Fruit fly (Drosophila melanogaster): Measurements from ENCODE around the gene Hrb27C.

Hrb27C gene

DNA sequence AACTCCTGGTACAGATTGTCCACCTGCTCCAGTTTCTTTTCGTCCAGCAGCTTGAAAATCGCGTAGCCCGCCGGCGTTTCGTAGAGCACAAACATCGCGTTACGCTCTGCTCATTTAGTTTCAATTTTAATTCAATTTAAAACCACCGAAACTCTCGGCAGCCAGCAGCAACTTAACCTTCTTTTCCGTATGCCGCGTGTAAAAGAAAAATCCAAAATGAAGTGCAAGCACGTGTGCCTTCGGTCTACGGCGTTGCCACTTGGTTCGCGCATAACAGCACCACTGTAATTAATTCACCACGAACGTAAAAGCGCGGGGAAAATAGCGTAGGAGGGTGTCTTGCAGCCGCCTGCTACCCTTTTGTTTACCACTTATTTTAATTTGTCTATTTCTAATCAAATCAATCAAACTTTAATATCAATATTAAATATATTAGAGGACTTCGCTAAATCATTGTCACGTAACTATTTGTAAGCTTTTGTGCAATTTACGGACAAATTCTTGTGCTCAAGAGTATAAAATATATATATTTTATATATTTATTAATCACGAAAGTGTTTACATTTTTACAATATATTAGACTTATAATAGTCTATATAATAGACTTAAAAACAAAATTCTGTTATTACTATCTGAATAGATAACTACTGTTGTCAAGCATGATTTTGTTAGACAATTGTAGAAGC is 1.8 kb upstream of the Hrb27C start, which contains the start of gene nop5 (continued):
- peak; percentile 72 for TF ChIP-seq esn (GFP tag; optimal IDR thresholded peaks at IDR 0.05)
- TF ChIP-seq Lpt (GFP tag; optimal IDR thresholded peaks at IDR 0.05): no peak

DNA sequence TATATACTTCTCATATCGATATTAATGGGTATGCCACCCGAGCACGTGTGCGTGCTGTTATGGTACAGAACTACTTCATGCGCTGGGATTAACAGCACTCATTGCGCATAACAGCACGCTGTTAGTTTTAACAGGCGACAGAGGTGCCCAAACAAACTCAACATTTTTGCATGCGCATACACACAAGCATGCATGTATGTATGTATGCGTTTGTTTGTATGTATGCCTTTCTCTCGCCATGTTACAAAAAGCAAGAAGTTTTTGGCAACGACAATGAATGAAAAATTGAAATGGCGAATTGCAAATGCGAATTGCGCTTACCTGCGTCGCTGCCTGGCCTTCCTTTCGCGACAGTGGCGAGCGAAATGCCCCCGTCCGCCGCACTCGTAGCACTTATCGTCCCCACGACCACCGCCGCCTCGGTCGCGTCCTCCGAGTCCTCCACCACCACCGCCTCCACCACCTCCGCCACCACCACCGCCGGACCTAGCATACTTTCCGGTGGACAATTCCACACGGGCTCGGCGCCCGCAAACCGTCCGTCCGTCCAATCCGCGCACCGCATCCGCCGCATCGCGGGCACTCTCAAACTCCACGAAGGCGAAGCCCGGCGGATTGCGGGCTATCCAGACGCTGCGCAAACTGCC is 1.2 kb upstream of the Hrb27C start:
- TF ChIP-seq Ets21C (GFP tag; optimal IDR thresholded peaks at IDR 0.05) (no peak), CG1621 (tag; optimal IDR thresholded peaks at IDR 0.05) (peak; percentile 67)

DNA sequence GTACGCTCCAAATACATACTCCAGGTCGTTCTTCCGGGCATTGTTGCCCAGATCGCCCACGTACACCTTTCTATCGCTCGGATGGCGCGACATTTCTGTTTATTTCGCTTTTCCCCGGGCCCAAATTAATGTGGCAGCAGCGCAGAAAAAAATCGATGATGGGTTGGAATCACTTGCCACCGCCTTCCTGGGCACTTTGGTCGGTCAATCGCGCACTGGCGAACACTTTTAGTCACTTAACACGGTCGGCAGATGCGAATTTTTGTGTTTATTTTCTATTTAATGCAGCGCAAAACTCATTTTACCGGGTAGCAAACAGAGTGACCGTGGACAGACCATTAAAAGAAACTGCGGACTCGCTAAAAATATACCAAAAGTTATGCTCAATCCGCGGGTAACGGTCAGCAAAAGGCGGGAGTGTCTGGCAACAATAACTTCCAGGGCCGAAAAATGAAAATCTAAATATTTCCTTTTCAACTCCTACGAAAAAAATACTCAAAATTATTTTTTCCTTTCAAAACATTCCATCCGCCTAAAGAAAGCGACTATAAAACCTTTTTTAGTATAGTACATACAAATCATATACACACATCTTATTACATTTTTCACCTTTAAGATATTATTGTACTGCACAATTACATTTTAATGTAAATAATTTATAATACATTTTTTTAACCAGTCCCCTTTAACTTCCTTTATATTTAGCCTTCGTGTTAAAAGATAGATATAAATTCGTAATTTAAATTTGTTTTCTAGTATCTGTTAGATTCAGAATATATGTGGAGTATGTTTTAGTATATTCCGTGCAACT is 449 bp upstream of the Hrb27C start, which contains the start of gene x16:
Gene x16, minus strand, starts transcription at position 361 of the 811 bp plus-strand sequence.
- TF ChIP-seq svp (GFP tag): peak; percentile 63
- TF ChIP-seq CG6792 (GFP tag; optimal IDR thresholded peaks at IDR 0.05): no peak
- TF ChIP-seq CG1621 (tag; optimal IDR thresholded peaks at IDR 0.05): peak; percentile 28
- peak; percentile 31 for TF ChIP-seq Eip78C (GFP tag)

DNA sequence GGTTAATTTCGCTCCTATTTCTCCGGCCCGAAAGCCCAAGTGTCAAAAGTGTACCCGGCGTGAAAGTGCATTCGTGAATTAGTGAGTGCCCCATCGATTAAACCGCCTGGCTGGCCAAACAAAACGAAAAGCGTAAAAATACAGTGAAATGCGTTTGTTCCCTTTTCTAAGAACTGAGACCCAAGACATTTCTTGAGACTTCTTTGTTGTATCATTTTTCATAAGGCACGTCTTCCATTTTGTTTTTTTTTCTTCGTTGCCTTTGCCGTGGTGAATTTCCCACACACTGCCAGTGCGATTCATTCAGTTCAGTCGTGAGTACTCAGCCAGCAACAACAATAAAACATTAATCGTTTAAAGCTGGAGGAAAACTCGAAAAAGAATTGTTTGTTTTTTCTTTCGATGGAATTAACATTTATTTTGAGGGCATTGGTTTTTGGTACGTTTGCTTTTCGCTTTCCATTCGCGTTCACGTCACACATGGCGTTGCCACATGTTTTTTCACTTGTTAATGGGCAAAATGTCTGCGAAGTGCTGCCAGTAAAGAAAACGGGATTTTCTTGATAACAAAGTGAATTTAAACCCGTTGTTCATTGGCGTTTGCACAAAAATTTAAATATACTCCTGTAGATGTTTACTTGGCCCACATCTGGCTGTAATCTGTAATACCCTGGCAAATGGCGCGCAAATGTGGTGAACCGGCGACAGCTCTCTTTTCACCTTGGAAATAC is 1.0 kb downstream of the Hrb27C start:
- TF ChIP-seq fkh (GFP tag; optimal IDR thresholded peaks at IDR 0.05): peak; percentile 28
- TF ChIP-seq OdsH (GFP tag; optimal IDR thresholded peaks at IDR 0.05): no peak
- no peak for TF ChIP-seq achi (GFP tag; optimal IDR thresholded peaks at IDR 0.05)
- peak; percentile 69 for TF ChIP-seq Eip78C (GFP tag)
- no peak for TF ChIP-seq Lpt (GFP tag; optimal IDR thresholded peaks at IDR 0.05)
- TF ChIP-seq eg (GFP tag; IDR thresholded peaks at IDR 0.05): no peak
- peak; percentile 4 for TF ChIP-seq CG9139 (GFP tag; optimal IDR thresholded peaks at IDR 0.05)
- no peak for TF ChIP-seq Eip93F (GFP tag; optimal IDR thresholded peaks at IDR 0.05)
- TF ChIP-seq ss (GFP tag; optimal IDR thresholded peaks at IDR 0.05): peak in 1 of 2 experiments; percentile 45
- peak; percentile 26 for TF ChIP-seq esn (GFP tag; optimal IDR thresholded peaks at IDR 0.05)
- no peak for TF ChIP-seq CG15336 (GFP tag; IDR thresholded peaks at IDR 0.05)
- TF ChIP-seq acj6 (GFP tag; optimal IDR thresholded peaks at IDR 0.05): no peak
- no peak for TF ChIP-seq fd85E (GFP tag; optimal IDR thresholded peaks at IDR 0.05)
- TF ChIP-seq cyc (GFP tag; optimal IDR thresholded peaks at IDR 0.05): no peak
- no peak for TF ChIP-seq vri (GFP tag; optimal IDR thresholded peaks at IDR 0.05)
- TF ChIP-seq Smox (GFP tag; optimal IDR thresholded peaks at IDR 0.05): no peak
- TF ChIP-seq CG6808 (GFP tag; optimal IDR thresholded peaks at IDR 0.05): peak; percentile 10
- TF ChIP-seq Met (GFP tag; optimal IDR thresholded peaks at IDR 0.05): peak; percentile 41
- TF ChIP-seq Gug (GFP tag; IDR thresholded peaks at IDR 0.05): no peak
- TF ChIP-seq CG3919 (GFP tag; optimal IDR thresholded peaks at IDR 0.05): no peak
- no peak for TF ChIP-seq Hr39 (GFP tag; optimal IDR thresholded peaks at IDR 0.05)
- TF ChIP-seq CG6163 (GFP tag; IDR thresholded peaks at IDR 0.05): peak; percentile 22; the same call in 1 of the 3 replicates
- no peak for TF ChIP-seq CG16779 (tag; optimal IDR thresholded peaks at IDR 0.05)
- peak; percentile 21 for TF ChIP-seq CG6276 (GFP tag; optimal IDR thresholded peaks at IDR 0.05)
- no peak for TF ChIP-seq CG32006 (GFP tag; optimal IDR thresholded peaks at IDR 0.05)
- peak in 1 of 2 experiments; percentile 13 for TF ChIP-seq salr (GFP tag; optimal IDR thresholded peaks at IDR 0.05)
- no peak for TF ChIP-seq CG8319 (GFP tag; optimal IDR thresholded peaks at IDR 0.05)
- TF ChIP-seq CG6854 (GFP tag; optimal IDR thresholded peaks at IDR 0.05): no peak
- no peak for TF ChIP-seq Ets21C (GFP tag; optimal IDR thresholded peaks at IDR 0.05)
- TF ChIP-seq Ets96B (tag; optimal IDR thresholded peaks at IDR 0.05): no peak
- TF ChIP-seq Hr4 (GFP tag; optimal IDR thresholded peaks at IDR 0.05): no peak
- TF ChIP-seq CG11762 (GFP tag; optimal IDR thresholded peaks at IDR 0.05; ENCODE audit: insufficient read depth): no peak
- TF ChIP-seq CG31627 (GFP tag; optimal IDR thresholded peaks at IDR 0.05): no peak
- no peak for TF ChIP-seq Sox102F (GFP tag; optimal IDR thresholded peaks at IDR 0.05)
- no peak for TF ChIP-seq CG11294 (GFP tag; IDR thresholded peaks at IDR 0.05)
- peak; percentile 26 for TF ChIP-seq Eip75B (GFP tag; optimal IDR thresholded peaks at IDR 0.05)
- no peak for TF ChIP-seq Sox15 (GFP tag; optimal IDR thresholded peaks at IDR 0.05)
